Fruit fly (Drosophila melanogaster) whole organism: ENCODE measurements around the gene CG2604.

ENCODE experiments used
- CG8478 ChIP-seq: fragments of >200 bp; optimal IDR thresholded peaks from 2 replicates; lab custom pipeline; 2018; ENCODE audit warnings: inconsistent platforms
- Dll ChIP-seq: fragments of >200 bp; optimal IDR thresholded peaks from 2 replicates; lab custom pipeline; 2017
- EcR ChIP-seq, 2 experiments: fragments of >200 bp; optimal IDR thresholded peaks; 2 replicates each; lab custom pipeline; 2017; ENCODE audit warnings: missing biosample characterization in 2 of 2, missing genetic modification characterization in 2 of 2, missing genetic modification reagents in 2 of 2
- pan ChIP-seq: fragments of >200 bp; optimal IDR thresholded peaks from 2 replicates; lab custom pipeline; 2017
- psq ChIP-seq: fragments of >200 bp; optimal IDR thresholded peaks from 2 replicates; lab custom pipeline; 2017
- usp ChIP-seq: fragments of >200 bp; optimal IDR thresholded peaks from 2 replicates; lab custom pipeline; 2017; ENCODE audit warnings: missing biosample characterization, missing genetic modification characterization, mixed read lengths

CG2604 gene

dm6 chr3R:5219466-5219865 lies 3.7 kb downstream of the CG2604 start, which contains the start of the genes Prosbeta2R2 and CG1116:
Gene Prosbeta2R2, minus strand, starts transcription at chr3R:5219528.
Gene CG1116, plus strand, starts transcription at chr3R:5219657.
- TF ChIP-seq psq (lab: Kevin White, UChicago) (no peak), usp (GFP tag; lab: Kevin White, UChicago) (no peak), pan (no peak), CG8478 (no peak), Dll (lab: Kevin White, UChicago) (no peak), EcR (GFP tag; optimal IDR thresholded peaks at IDR 0.05; lab: Kevin White, UChicago) (no peak)

- TF ChIP-seq pan: no peak
- no peak for TF ChIP-seq Dll (lab: Kevin White, UChicago)
- no peak for TF ChIP-seq usp (GFP tag; lab: Kevin White, UChicago)
- TF ChIP-seq psq (lab: Kevin White, UChicago): no peak
- no peak for TF ChIP-seq EcR (GFP tag; optimal IDR thresholded peaks at IDR 0.05; lab: Kevin White, UChicago)
- no peak for TF ChIP-seq CG8478
These were observed 5.9 kb downstream of the CG2604 start, which contains the start of gene cno for dm6 chr3R:5217278-5217714. Gene cno, minus strand, starts transcription at chr3R:5217456.

dm6 chr3R:5216308-5216765 lies 6.8 kb downstream of the CG2604 start:
- TF ChIP-seq Dll (lab: Kevin White, UChicago) (no peak), psq (lab: Kevin White, UChicago) (no peak), EcR (GFP tag; optimal IDR thresholded peaks at IDR 0.05; lab: Kevin White, UChicago) (no peak), pan (no peak), usp (GFP tag; lab: Kevin White, UChicago) (no peak)

dm6 chr3R:5215334-5216307 lies 7.5 kb downstream of the CG2604 start:
- TF ChIP-seq CG8478 (no peak), pan (no peak), psq (lab: Kevin White, UChicago) (no peak), Dll (lab: Kevin White, UChicago) (no peak), EcR (GFP tag; optimal IDR thresholded peaks at IDR 0.05; lab: Kevin White, UChicago) (peak in 1 of 2 experiments; percentile 30), usp (GFP tag; lab: Kevin White, UChicago) (no peak)

- TF ChIP-seq EcR (GFP tag; optimal IDR thresholded peaks at IDR 0.05; lab: Kevin White, UChicago) (no peak), CG8478 (no peak), pan (no peak), psq (lab: Kevin White, UChicago) (no peak), Dll (lab: Kevin White, UChicago) (no peak)
These were observed 8.8 kb downstream of the CG2604 start for dm6 chr3R:5214162-5214916.

- TF ChIP-seq pan (no peak), Dll (lab: Kevin White, UChicago) (no peak), usp (GFP tag; lab: Kevin White, UChicago) (no peak), CG8478 (no peak), EcR (GFP tag; optimal IDR thresholded peaks at IDR 0.05; lab: Kevin White, UChicago) (no peak), psq (lab: Kevin White, UChicago) (no peak)
These were observed 9.9 kb downstream of the CG2604 start for dm6 chr3R:5213309-5213708.

dm6 chr3R:5212759-5213053 lies 10.5 kb downstream of the CG2604 start:
- TF ChIP-seq EcR (GFP tag; optimal IDR thresholded peaks at IDR 0.05; lab: Kevin White, UChicago): no peak
- TF ChIP-seq Dll (lab: Kevin White, UChicago): no peak
- TF ChIP-seq psq (lab: Kevin White, UChicago): no peak
- TF ChIP-seq pan: no peak
- no peak for TF ChIP-seq CG8478
- TF ChIP-seq usp (GFP tag; lab: Kevin White, UChicago): no peak

dm6 chr3R:5211901-5212758 lies 11.0 kb downstream of the CG2604 start:
- TF ChIP-seq EcR (GFP tag; optimal IDR thresholded peaks at IDR 0.05; lab: Kevin White, UChicago) (no peak), pan (no peak), CG8478 (no peak), usp (GFP tag; lab: Kevin White, UChicago) (no peak), psq (lab: Kevin White, UChicago) (no peak), Dll (lab: Kevin White, UChicago) (no peak)

dm6 chr3R:5211401-5211800 lies 11.8 kb downstream of the CG2604 start:
- TF ChIP-seq CG8478: no peak
- no peak for TF ChIP-seq psq (lab: Kevin White, UChicago)
- TF ChIP-seq usp (GFP tag; lab: Kevin White, UChicago): no peak
- TF ChIP-seq Dll (lab: Kevin White, UChicago): no peak
- TF ChIP-seq EcR (GFP tag; optimal IDR thresholded peaks at IDR 0.05; lab: Kevin White, UChicago): no peak
- TF ChIP-seq pan: no peak

dm6 chr3R:5209481-5209880 lies 13.7 kb downstream of the CG2604 start:
- TF ChIP-seq CG8478: no peak
- TF ChIP-seq EcR (GFP tag; optimal IDR thresholded peaks at IDR 0.05; lab: Kevin White, UChicago): no peak
- no peak for TF ChIP-seq Dll (lab: Kevin White, UChicago)
- no peak for TF ChIP-seq usp (GFP tag; lab: Kevin White, UChicago)
- TF ChIP-seq psq (lab: Kevin White, UChicago): no peak

- TF ChIP-seq CG8478 (no peak), pan (no peak), usp (GFP tag; lab: Kevin White, UChicago) (no peak)
These were observed 15.1 kb downstream of the CG2604 start for dm6 chr3R:5208115-5208365.
